Worm (Caenorhabditis elegans) whole organism, L4 larva: Measurements from ENCODE around the gene fbxb-34.

Experiments
- F10B5.3 ChIP-seq: sonication (generic microtip); optimal IDR thresholded peaks from 2 replicates; lab custom pipeline; 2016; ENCODE audit warnings: mild to moderate bottlenecking, missing genetic modification characterization, missing compliant biosample characterization
- F37D6.2 ChIP-seq: sonication (generic microtip); optimal IDR thresholded peaks from 2 replicates; lab custom pipeline; 2016; ENCODE audit warnings: mild to moderate bottlenecking, missing genetic modification characterization, missing compliant biosample characterization
- R02D3.7 ChIP-seq: fragments of 150-350 bp; sonication (generic microtip); optimal IDR thresholded peaks from 3 replicates; lab custom pipeline; 2014; ENCODE audit warnings: missing biosample characterization, missing genetic modification characterization
- Y105C5A.15 ChIP-seq: fragments of 200-800 bp; sonication (Bioruptor generic); IDR thresholded peaks from 2 replicates; pipeline ENCODE4 v1.3.6; 2022; ENCODE audit warnings: missing genetic modification characterization, missing compliant biosample characterization
- Y48G9A.11 ChIP-seq: fragments of 200-800 bp; sonication (Bioruptor generic); IDR thresholded peaks from 2 replicates; pipeline ENCODE4 v1.3.6; 2022; ENCODE audit warnings: missing genetic modification reagents, missing genetic modification characterization, missing compliant biosample characterization
- ZK337.2 ChIP-seq: fragments of 200-800 bp; sonication (Bioruptor generic); IDR thresholded peaks from 2 replicates; pipeline ENCODE4 v1.3.6; 2022; ENCODE audit warnings: missing genetic modification reagents, missing genetic modification characterization, missing compliant biosample characterization
- arid-1 ChIP-seq: fragments of 200-800 bp; sonication (Bioruptor generic); conservative IDR thresholded peaks from 2 replicates; pipeline ENCODE4 v1.3.6; 2022; ENCODE audit warnings: missing genetic modification reagents, missing genetic modification characterization, missing compliant biosample characterization
- ceh-20 ChIP-seq: fragments of 200-800 bp; sonication (Bioruptor generic); IDR thresholded peaks from 2 replicates; pipeline ENCODE4 v1.3.6; 2022; ENCODE audit warnings: missing genetic modification reagents, missing genetic modification characterization, missing compliant biosample characterization
- ceh-82 ChIP-seq: sonication (generic microtip); optimal IDR thresholded peaks from 2 replicates; lab custom pipeline; 2017; ENCODE audit warnings: missing biosample characterization, missing genetic modification characterization
- daf-12 ChIP-seq: fragments of 150-350 bp; optimal IDR thresholded peaks from 2 replicates; lab custom pipeline; 2014; ENCODE audit warnings: missing biosample characterization, missing genetic modification reagents, missing genetic modification characterization
- daf-16 ChIP-seq, 3 experiments: sonication (generic microtip); optimal IDR thresholded peaks; 2 replicates each; lab custom pipeline; 2016 to 2017; ENCODE audit warnings: missing genetic modification characterization in 3 of 3, missing genetic modification reagents in 3 of 3, mild to moderate bottlenecking in 2 of 3, missing compliant biosample characterization in 2 of 3, missing biosample characterization in 1 of 3, moderate library complexity in 1 of 3
- daf-19 ChIP-seq: fragments of 200-800 bp; sonication (Bioruptor generic); conservative IDR thresholded peaks from 2 replicates; pipeline ENCODE4 v1.3.6; 2022; ENCODE audit warnings: missing genetic modification characterization, missing compliant biosample characterization
- dmd-8 ChIP-seq: fragments of 200-800 bp; sonication (Bioruptor generic); IDR thresholded peaks from 2 replicates; pipeline ENCODE4 v1.3.6; 2022; ENCODE audit warnings: missing genetic modification characterization, missing compliant biosample characterization
- dmd-9 ChIP-seq: fragments of 200-800 bp; sonication (Bioruptor generic); IDR thresholded peaks from 2 replicates; pipeline ENCODE4 v1.3.6; 2022; ENCODE audit warnings: missing genetic modification reagents, missing genetic modification characterization, missing compliant biosample characterization
- dpl-1 ChIP-seq: fragments of 150-350 bp; optimal IDR thresholded peaks from 2 replicates; lab custom pipeline; 2014; ENCODE audit warnings: missing biosample characterization, missing genetic modification reagents, missing genetic modification characterization
- duxl-1 ChIP-seq: sonication (generic microtip); optimal IDR thresholded peaks from 2 replicates; lab custom pipeline; 2016; ENCODE audit warnings: mild to moderate bottlenecking, missing genetic modification characterization, moderate library complexity, missing compliant biosample characterization; ENCODE audit not compliant: poor library complexity
- dve-1 ChIP-seq: sonication (generic microtip); optimal IDR thresholded peaks from 2 replicates; lab custom pipeline; 2017; ENCODE audit warnings: antibody characterized with exemption, mild to moderate bottlenecking, missing genetic modification characterization, missing compliant biosample characterization; ENCODE audit not compliant: insufficient read depth
- hif-1 ChIP-seq, 2 experiments: sonication (generic microtip); optimal IDR thresholded peaks; 2 replicates each; lab custom pipeline; 2016 to 2017; ENCODE audit warnings: missing compliant biosample characterization in 2 of 2, missing genetic modification characterization in 2 of 2, missing genetic modification reagents in 2 of 2, missing genotype in 2 of 2, mild to moderate bottlenecking in 1 of 2
- hlh-30 ChIP-seq: sonication (generic microtip); optimal IDR thresholded peaks from 2 replicates; lab custom pipeline; 2017; ENCODE audit warnings: antibody characterized with exemption, mild to moderate bottlenecking, missing genetic modification characterization, missing compliant biosample characterization; ENCODE audit not compliant: insufficient read depth
- lim-7 ChIP-seq: fragments of 200-800 bp; sonication (Bioruptor generic); IDR thresholded peaks from 2 replicates; pipeline ENCODE4 v1.3.6; 2022; ENCODE audit warnings: missing genetic modification characterization, missing compliant biosample characterization
- lin-15B ChIP-seq: fragments of 150-350 bp; sonication (generic microtip); optimal IDR thresholded peaks from 3 replicates; lab custom pipeline; 2014; ENCODE audit warnings: missing biosample characterization, missing genetic modification characterization
- lin-38 ChIP-seq: fragments of 200-800 bp; sonication (Bioruptor generic); IDR thresholded peaks from 2 replicates; pipeline ENCODE4 v1.3.6; 2022; ENCODE audit warnings: missing genetic modification reagents, missing genetic modification characterization, missing compliant biosample characterization
- mdt-29 ChIP-seq: fragments of 200-800 bp; sonication (Bioruptor generic); IDR thresholded peaks from 2 replicates; pipeline ENCODE4 v1.3.6; 2022; ENCODE audit warnings: missing genetic modification reagents, missing genetic modification characterization, missing compliant biosample characterization
- mes-2 ChIP-seq: sonication (generic microtip); optimal IDR thresholded peaks from 2 replicates; lab custom pipeline; 2016; ENCODE audit warnings: missing genotype, mild to moderate bottlenecking, missing genetic modification characterization, missing compliant biosample characterization; ENCODE audit not compliant: poor library complexity, severe bottlenecking
- mxl-2 ChIP-seq: fragments of 200-800 bp; sonication (Bioruptor generic); conservative IDR thresholded peaks from 2 replicates; pipeline ENCODE4 v1.3.6; 2022; ENCODE audit warnings: missing genetic modification reagents, missing genetic modification characterization, missing compliant biosample characterization
- nhr-102 ChIP-seq: sonication (generic microtip); optimal IDR thresholded peaks from 2 replicates; lab custom pipeline; 2016; ENCODE audit warnings: mild to moderate bottlenecking, missing genetic modification characterization, moderate library complexity, missing compliant biosample characterization
- nhr-11 ChIP-seq: fragments of 150-350 bp; optimal IDR thresholded peaks from 2 replicates; lab custom pipeline; 2014; ENCODE audit warnings: missing biosample characterization, missing genetic modification characterization
- nhr-41 ChIP-seq: fragments of 200-800 bp; sonication (Bioruptor generic); IDR thresholded peaks from 2 replicates; pipeline ENCODE4 v1.3.6; 2022; ENCODE audit warnings: missing genetic modification reagents, missing genetic modification characterization, missing compliant biosample characterization
- nhr-42 ChIP-seq: fragments of 200-800 bp; sonication (Bioruptor generic); IDR thresholded peaks from 2 replicates; pipeline ENCODE4 v1.3.6; 2022; ENCODE audit warnings: missing genetic modification characterization, missing compliant biosample characterization
- nhr-48 ChIP-seq: sonication (generic microtip); optimal IDR thresholded peaks from 2 replicates; lab custom pipeline; 2016; ENCODE audit warnings: mild to moderate bottlenecking, missing genetic modification characterization, missing compliant biosample characterization
- nhr-76 ChIP-seq: fragments of 150-350 bp; optimal IDR thresholded peaks from 2 replicates; lab custom pipeline; 2014; ENCODE audit warnings: missing biosample characterization, missing genetic modification characterization
- nhr-77 ChIP-seq: fragments of 150-350 bp; optimal IDR thresholded peaks from 2 replicates; lab custom pipeline; 2014; ENCODE audit warnings: missing biosample characterization, missing genetic modification characterization
- sdz-12 ChIP-seq: fragments of 200-800 bp; sonication (Bioruptor generic); optimal IDR thresholded peaks from 2 replicates; lab custom pipeline; 2018; ENCODE audit warnings: mild to moderate bottlenecking, missing genetic modification characterization, missing compliant biosample characterization
- set-16 ChIP-seq: fragments of 200-800 bp; sonication (Bioruptor generic); IDR thresholded peaks from 2 replicates; pipeline ENCODE4 v1.3.6; 2022; ENCODE audit warnings: missing genetic modification reagents, missing genetic modification characterization, missing compliant biosample characterization
- spr-3 ChIP-seq: fragments of 200-800 bp; sonication (Bioruptor generic); optimal IDR thresholded peaks from 2 replicates; lab custom pipeline; 2018; ENCODE audit warnings: mild to moderate bottlenecking, missing genetic modification characterization, missing compliant biosample characterization
- unc-39 ChIP-seq: sonication (generic microtip); optimal IDR thresholded peaks from 2 replicates; lab custom pipeline; 2017; ENCODE audit warnings: missing biosample characterization, missing genetic modification characterization
- ztf-11 ChIP-seq: fragments of 150-350 bp; optimal IDR thresholded peaks from 2 replicates; lab custom pipeline; 2014; ENCODE audit warnings: missing biosample characterization, missing genetic modification characterization
- ztf-7 ChIP-seq: fragments of 150-350 bp; optimal IDR thresholded peaks from 2 replicates; lab custom pipeline; 2014; ENCODE audit warnings: missing biosample characterization, missing genetic modification characterization

fbxb-34 gene

DNA sequence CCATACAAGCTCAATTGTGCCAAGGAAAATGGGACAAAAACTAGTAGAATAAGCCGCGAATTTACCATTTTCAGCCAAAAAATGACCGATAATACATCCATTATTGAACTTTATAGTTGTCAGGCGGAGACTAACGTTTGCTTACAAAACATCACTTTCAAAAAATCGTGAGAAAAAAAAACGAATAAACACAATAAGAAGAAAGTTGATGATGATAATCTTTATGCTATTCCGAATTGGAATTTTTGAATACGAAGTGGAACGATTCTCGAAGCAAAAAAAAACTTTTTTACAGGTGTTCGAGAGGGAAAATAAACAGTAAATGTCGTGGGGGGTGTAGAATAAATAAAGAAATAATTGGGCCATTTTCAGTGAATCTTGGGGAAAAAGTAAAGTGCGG lies 10.0 kb upstream of the fbxb-34 start, which contains the start of gene W08F4.7:
Gene W08F4.7, minus strand, starts transcription at position 101 of the 400 bp plus-strand sequence.
- TF ChIP-seq ceh-82 (tag; lab: Kevin White, UChicago) (no peak), unc-39 (tag; lab: Kevin White, UChicago) (no peak), daf-12 (tag; lab: Kevin White, UChicago) (no peak), lin-38 (GFP tag; lab: Robert Waterston, UW) (peak; percentile 52), ZK337.2 (no peak), lin-15B (no peak), daf-16 (GFP tag; optimal IDR thresholded peaks at IDR 0.05; lab: Kevin White, UChicago) (no peak), daf-16 (tag; optimal IDR thresholded peaks at IDR 0.05; lab: Kevin White, UChicago) (peak; percentile 0), ceh-20 (GFP tag; lab: Robert Waterston, UW) (no peak)

- TF ChIP-seq dpl-1 (GFP tag; lab: Kevin White, UChicago), result no peak
- no peak for TF ChIP-seq R02D3.7 (tag; lab: Kevin White, UChicago)
- TF ChIP-seq dmd-9 (GFP tag; lab: Robert Waterston, UW), result 0 out of 2 replicates have a peak, but pooled peaks have one; percentile 26
- 0 out of 2 replicates have a peak, but pooled peaks have one; percentile 2 for TF ChIP-seq lin-38 (GFP tag; lab: Robert Waterston, UW)
- no peak for TF ChIP-seq daf-12 (tag; lab: Kevin White, UChicago)
- no peak for TF ChIP-seq mxl-2 (GFP tag; lab: Robert Waterston, UW)
- TF ChIP-seq nhr-11 (tag; lab: Kevin White, UChicago), result no peak
- no peak for TF ChIP-seq nhr-77
- no peak for TF ChIP-seq nhr-41
- no peak for TF ChIP-seq hlh-30 (tag; lab: Kevin White, UChicago)
- TF ChIP-seq Y105C5A.15 (GFP tag; lab: Robert Waterston, UW), result no peak
- TF ChIP-seq set-16 (GFP tag; lab: Robert Waterston, UW), result peak; percentile 77
- TF ChIP-seq ztf-7 (tag; lab: Kevin White, UChicago), result no peak
- no peak for TF ChIP-seq spr-3 (GFP tag; lab: Kevin White, UChicago)
- TF ChIP-seq F37D6.2, result no peak
- no peak for TF ChIP-seq hif-1 (tag; optimal IDR thresholded peaks at IDR 0.05; lab: Kevin White, UChicago)
- no peak for TF ChIP-seq nhr-76 (tag; lab: Kevin White, UChicago)
- no peak for TF ChIP-seq nhr-102 (tag; lab: Kevin White, UChicago)
Observed at ce11 chrII:578803-579202, 8.8 kb upstream of the fbxb-34 start.

DNA sequence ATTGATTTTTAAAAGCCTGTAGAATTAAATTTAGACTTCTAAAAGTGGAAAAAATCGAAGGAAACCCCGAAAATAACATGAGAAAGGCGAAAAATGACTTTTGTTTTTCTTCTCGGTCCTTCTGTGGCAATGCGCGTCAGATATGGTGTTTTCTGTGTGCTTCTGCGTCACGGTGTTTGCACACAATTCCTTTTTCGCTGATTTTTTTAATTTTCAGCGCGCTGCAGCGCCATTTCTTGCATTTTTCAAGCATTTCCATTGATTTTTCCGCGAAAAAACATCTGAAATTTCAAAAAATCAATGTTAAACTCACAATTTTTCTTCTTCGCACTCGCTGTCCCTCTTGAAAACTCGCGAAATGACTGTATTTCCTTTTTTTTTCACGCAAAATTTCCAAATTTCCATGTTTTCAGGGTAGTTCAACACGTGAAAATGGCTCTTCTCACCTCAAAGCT lies 7.4 kb upstream of the fbxb-34 start, which contains the start of the genes cdc-37 and W08F4.3:
Gene cdc-37, minus strand, starts transcription at position 405 of the 455 bp plus-strand sequence.
Gene W08F4.3, plus strand, starts transcription at position 414 of the 455 bp plus-strand sequence.
- TF ChIP-seq Y48G9A.11 (GFP tag; lab: Robert Waterston, UW) (peak; percentile 43; the same call in 1 of the 2 replicates), nhr-42 (no peak), lin-38 (GFP tag; lab: Robert Waterston, UW) (peak; percentile 60), dpl-1 (GFP tag; lab: Kevin White, UChicago) (peak; percentile 8), arid-1 (GFP tag; lab: Robert Waterston, UW) (no peak), dmd-8 (no peak), mdt-29 (GFP tag; lab: Robert Waterston, UW) (no peak), nhr-102 (tag; lab: Kevin White, UChicago) (no peak), lin-15B (no peak), F10B5.3 (no peak), sdz-12 (GFP tag; lab: Kevin White, UChicago) (no peak), lim-7 (GFP tag; lab: Robert Waterston, UW) (no peak), ztf-11 (tag; lab: Kevin White, UChicago) (no peak), duxl-1 (tag; lab: Kevin White, UChicago) (no peak), mes-2 (tag; lab: Kevin White, UChicago) (peak; percentile 51), nhr-48 (tag; lab: Kevin White, UChicago) (no peak), dve-1 (no peak), daf-19 (GFP tag; lab: Robert Waterston, UW) (no peak)
